Worm (Caenorhabditis elegans) whole organism, L4 larva: Measurements from ENCODE around the gene str-1.
A peak's percentile ranks its signal among the peaks of the same experiment; 100 is the strongest.

Experiments
- D1046.2 ChIP-seq: fragments of 200-800 bp; sonication (Bioruptor generic); IDR thresholded peaks from 2 replicates; pipeline ENCODE4 v1.3.6; 2022; ENCODE audit warnings: missing genetic modification characterization, missing compliant biosample characterization
- F26F4.8 ChIP-seq: fragments of 200-800 bp; sonication (Bioruptor generic); conservative IDR thresholded peaks from 2 replicates; pipeline ENCODE4 v1.3.6; 2022; ENCODE audit warnings: missing genetic modification characterization, missing compliant biosample characterization
- F44E2.7 ChIP-seq: fragments of 200-800 bp; sonication (Bioruptor generic); IDR thresholded peaks from 2 replicates; pipeline ENCODE4 v2.1.2; 2022; ENCODE audit warnings: missing genetic modification characterization, missing compliant biosample characterization
- Y48G9A.11 ChIP-seq: fragments of 200-800 bp; sonication (Bioruptor generic); IDR thresholded peaks from 2 replicates; pipeline ENCODE4 v1.3.6; 2022; ENCODE audit warnings: missing genetic modification reagents, missing genetic modification characterization, missing compliant biosample characterization
- Y5F2A.4 ChIP-seq: fragments of 200-800 bp; sonication (Bioruptor generic); optimal IDR thresholded peaks from 2 replicates; lab custom pipeline; 2018; ENCODE audit warnings: mild to moderate bottlenecking, missing genetic modification characterization, missing compliant biosample characterization
- Y75B8A.6 ChIP-seq: fragments of 200-800 bp; sonication (Bioruptor generic); IDR thresholded peaks from 2 replicates; pipeline ENCODE4 v1.3.6; 2022; ENCODE audit warnings: missing genetic modification reagents, missing genetic modification characterization, missing compliant biosample characterization
- ZK546.5 ChIP-seq, 2 experiments: sonication (generic microtip); optimal IDR thresholded peaks; 2 replicates each; lab custom pipeline; 2017; ENCODE audit warnings: missing biosample characterization in 2 of 2, missing genetic modification characterization in 2 of 2
- aha-1 ChIP-seq: fragments of 150-350 bp; peaks from one replicate; lab custom pipeline; 2014; ENCODE audit warnings: missing biosample characterization, missing genetic modification characterization
- attf-4 ChIP-seq: sonication (generic microtip); optimal IDR thresholded peaks from 3 replicates; lab custom pipeline; 2017; ENCODE audit warnings: missing biosample characterization, missing genetic modification characterization
- ceh-82 ChIP-seq: sonication (generic microtip); optimal IDR thresholded peaks from 2 replicates; lab custom pipeline; 2017; ENCODE audit warnings: missing biosample characterization, missing genetic modification characterization
- ctbp-1 ChIP-seq: fragments of 200-800 bp; sonication (Bioruptor generic); IDR thresholded peaks from 2 replicates; pipeline ENCODE4 v1.3.6; 2022; ENCODE audit warnings: missing genetic modification reagents, missing genetic modification characterization, missing compliant biosample characterization
- daf-19 ChIP-seq: fragments of 200-800 bp; sonication (Bioruptor generic); conservative IDR thresholded peaks from 2 replicates; pipeline ENCODE4 v1.3.6; 2022; ENCODE audit warnings: missing genetic modification characterization, missing compliant biosample characterization
- daf-8 ChIP-seq: fragments of 200-800 bp; sonication (Bioruptor generic); IDR thresholded peaks from 2 replicates; pipeline ENCODE4 v1.3.6; 2022; ENCODE audit warnings: missing genetic modification characterization, missing compliant biosample characterization
- dmd-6 ChIP-seq: fragments of 200-800 bp; sonication (Bioruptor generic); IDR thresholded peaks from 2 replicates; pipeline ENCODE4 v1.3.6; 2022; ENCODE audit warnings: missing genetic modification reagents, missing genetic modification characterization, missing compliant biosample characterization
- hmg-1.1 ChIP-seq: fragments of 200-800 bp; sonication (Bioruptor generic); IDR thresholded peaks from 2 replicates; pipeline ENCODE4 v1.3.6; 2022; ENCODE audit warnings: missing genetic modification reagents, missing genetic modification characterization, missing compliant biosample characterization
- lin-1 ChIP-seq: fragments of 200-800 bp; sonication (Bioruptor generic); IDR thresholded peaks from 2 replicates; pipeline ENCODE4 v1.3.6; 2022; ENCODE audit warnings: missing genetic modification reagents, missing genetic modification characterization, missing compliant biosample characterization
- lin-15B ChIP-seq: fragments of 150-350 bp; sonication (generic microtip); optimal IDR thresholded peaks from 3 replicates; lab custom pipeline; 2014; ENCODE audit warnings: missing biosample characterization, missing genetic modification characterization
- lin-29 ChIP-seq: fragments of 200-800 bp; sonication (Bioruptor generic); IDR thresholded peaks from 2 replicates; pipeline ENCODE4 v1.3.6; 2022; ENCODE audit warnings: missing genetic modification reagents, missing genetic modification characterization, missing compliant biosample characterization
- lin-38 ChIP-seq: fragments of 200-800 bp; sonication (Bioruptor generic); IDR thresholded peaks from 2 replicates; pipeline ENCODE4 v1.3.6; 2022; ENCODE audit warnings: missing genetic modification reagents, missing genetic modification characterization, missing compliant biosample characterization
- lir-3 ChIP-seq: sonication (generic microtip); optimal IDR thresholded peaks from 2 replicates; lab custom pipeline; 2016; ENCODE audit warnings: mild to moderate bottlenecking, missing genetic modification characterization, missing compliant biosample characterization
- lsy-2 ChIP-seq, 2 experiments: fragments of 150-350 bp in 1 of 2; sonication (generic microtip) in 1 of 2; optimal IDR thresholded peaks; 2 replicates each; lab custom pipeline; 2014 to 2017; ENCODE audit warnings: missing biosample characterization in 2 of 2, missing genetic modification characterization in 2 of 2
- mdl-1 ChIP-seq, 2 experiments: fragments of 150-350 bp in 1 of 2; sonication (generic microtip) in 1 of 2; optimal IDR thresholded peaks; 2 replicates each; lab custom pipeline; 2014 to 2017; ENCODE audit warnings: missing biosample characterization in 2 of 2, missing genetic modification characterization in 2 of 2
- nhr-102 ChIP-seq: sonication (generic microtip); optimal IDR thresholded peaks from 2 replicates; lab custom pipeline; 2016; ENCODE audit warnings: mild to moderate bottlenecking, missing genetic modification characterization, moderate library complexity, missing compliant biosample characterization
- nhr-25 ChIP-seq: sonication (generic microtip); optimal IDR thresholded peaks from 2 replicates; lab custom pipeline; 2017; ENCODE audit warnings: missing genetic modification characterization, mild to moderate bottlenecking, missing compliant biosample characterization, antibody characterized with exemption, moderate library complexity, borderline replicate concordance; ENCODE audit not compliant: insufficient read depth
- nhr-28 ChIP-seq: fragments of 150-350 bp; optimal IDR thresholded peaks from 2 replicates; lab custom pipeline; 2014; ENCODE audit warnings: missing biosample characterization, missing genetic modification characterization
- nhr-42 ChIP-seq: fragments of 200-800 bp; sonication (Bioruptor generic); IDR thresholded peaks from 2 replicates; pipeline ENCODE4 v1.3.6; 2022; ENCODE audit warnings: missing genetic modification characterization, missing compliant biosample characterization
- nhr-48 ChIP-seq: sonication (generic microtip); optimal IDR thresholded peaks from 2 replicates; lab custom pipeline; 2016; ENCODE audit warnings: mild to moderate bottlenecking, missing genetic modification characterization, missing compliant biosample characterization
- nhr-6 ChIP-seq: fragments of 150-350 bp; optimal IDR thresholded peaks from 2 replicates; lab custom pipeline; 2014; ENCODE audit warnings: missing biosample characterization, missing genetic modification characterization
- rbr-2 ChIP-seq: sonication (generic microtip); optimal IDR thresholded peaks from 2 replicates; lab custom pipeline; 2016; ENCODE audit warnings: missing genotype, missing genetic modification characterization, missing compliant biosample characterization
- saeg-2 ChIP-seq: fragments of 200-800 bp; sonication (Bioruptor generic); IDR thresholded peaks from 2 replicates; pipeline ENCODE4 v1.3.6; 2022; ENCODE audit warnings: missing genetic modification reagents, missing genetic modification characterization, missing compliant biosample characterization
- sdz-12 ChIP-seq: fragments of 200-800 bp; sonication (Bioruptor generic); optimal IDR thresholded peaks from 2 replicates; lab custom pipeline; 2018; ENCODE audit warnings: mild to moderate bottlenecking, missing genetic modification characterization, missing compliant biosample characterization
- snpc-1.2 ChIP-seq: fragments of 200-800 bp; sonication (Bioruptor generic); IDR thresholded peaks from 2 replicates; pipeline ENCODE4 v1.3.6; 2022; ENCODE audit warnings: missing genetic modification reagents, missing genetic modification characterization, missing compliant biosample characterization
- snpc-4 ChIP-seq: fragments of 150-350 bp; optimal IDR thresholded peaks from 2 replicates; lab custom pipeline; 2014; ENCODE audit warnings: missing biosample characterization, missing genetic modification characterization
- unc-39 ChIP-seq: sonication (generic microtip); optimal IDR thresholded peaks from 2 replicates; lab custom pipeline; 2017; ENCODE audit warnings: missing biosample characterization, missing genetic modification characterization
- unc-62 ChIP-seq, 3 experiments: fragments of 150-350 bp in 1 of 3; sonication (generic microtip); optimal IDR thresholded peaks in 2 of 3; peaks in 1 of 3; 1 replicate in 1 of 3; 2 replicates in 2 of 3; lab custom pipeline; 2014 to 2017; ENCODE audit warnings: missing biosample characterization in 3 of 3, missing genetic modification characterization in 3 of 3, missing genetic modification reagents in 3 of 3, missing genotype in 1 of 3
- zag-1 ChIP-seq: fragments of 150-350 bp; optimal IDR thresholded peaks from 2 replicates; lab custom pipeline; 2014; ENCODE audit warnings: missing biosample characterization, missing genetic modification characterization
- zfp-3 ChIP-seq: fragments of 200-800 bp; sonication (Bioruptor generic); conservative IDR thresholded peaks from 2 replicates; pipeline ENCODE4 v1.3.6; 2022; ENCODE audit warnings: missing genetic modification reagents, missing genetic modification characterization, missing compliant biosample characterization
- zip-2 ChIP-seq: fragments of 150-350 bp; optimal IDR thresholded peaks from 2 replicates; lab custom pipeline; 2014; ENCODE audit warnings: missing biosample characterization, missing genetic modification characterization

Gene str-1

ce11 chrIV:7153362-7153761 is 20.2 kb upstream of the str-1 start, which contains the start of gene C34D4.3:
Gene C34D4.3, plus strand, starts transcription at chrIV:7153662.
- TF ChIP-seq attf-4 (tag; lab: Kevin White, UChicago) (no peak), nhr-102 (tag; lab: Kevin White, UChicago) (no peak), aha-1 (tag; lab: Kevin White, UChicago) (peak; percentile 10), dmd-6 (GFP tag; lab: Robert Waterston, UW) (no peak), nhr-25 (tag; lab: Kevin White, UChicago) (no peak), ceh-82 (tag; lab: Kevin White, UChicago) (no peak), zfp-3 (GFP tag; lab: Robert Waterston, UW) (no peak), sdz-12 (GFP tag; lab: Kevin White, UChicago) (no peak), snpc-1.2 (GFP tag; lab: Robert Waterston, UW) (no peak)

- TF ChIP-seq unc-62 (GFP tag; optimal IDR thresholded peaks at IDR 0.05 in 1 of 2; lab: Kevin White, UChicago) (no peak), unc-62 (tag; optimal IDR thresholded peaks at IDR 0.05; lab: Kevin White, UChicago) (no peak), lin-15B (tag; lab: Kevin White, UChicago) (no peak), Y48G9A.11 (no peak), ceh-82 (tag; lab: Kevin White, UChicago) (no peak), nhr-6 (tag; lab: Kevin White, UChicago) (no peak)
Observed at ce11 chrIV:7154356-7154755, 19.2 kb upstream of the str-1 start, which contains the start of gene C34D4.2. Gene C34D4.2, plus strand, starts transcription at chrIV:7154656.

ce11 chrIV:7156356-7156755 is 17.2 kb upstream of the str-1 start, which contains the start of gene maph-9:
Gene maph-9, plus strand, starts transcription at chrIV:7156628.
- TF ChIP-seq daf-8 (GFP tag; lab: Robert Waterston, UW) (no peak), zag-1 (tag; lab: Kevin White, UChicago) (no peak), ZK546.5 (tag; optimal IDR thresholded peaks at IDR 0.05; lab: Kevin White, UChicago) (no peak), nhr-42 (GFP tag; lab: Robert Waterston, UW) (no peak), daf-19 (no peak), nhr-48 (tag; lab: Kevin White, UChicago) (no peak), unc-39 (no peak), aha-1 (tag; lab: Kevin White, UChicago) (peak; percentile 67), F26F4.8 (no peak)

ce11 chrIV:7158161-7158560 is 15.4 kb upstream of the str-1 start:
- TF ChIP-seq Y75B8A.6 (no peak), aha-1 (tag; lab: Kevin White, UChicago) (peak; percentile 94), nhr-28 (no peak)

ce11 chrIV:7159586-7159985 is 14.0 kb upstream of the str-1 start:
- TF ChIP-seq lin-1 (GFP tag; lab: Robert Waterston, UW) (no peak), hmg-1.1 (no peak), rbr-2 (tag; lab: Kevin White, UChicago) (no peak), lin-29 (GFP tag; lab: Robert Waterston, UW) (no peak), D1046.2 (no peak), lsy-2 (tag; optimal IDR thresholded peaks at IDR 0.05; lab: Kevin White, UChicago) (no peak), lin-38 (GFP tag; lab: Robert Waterston, UW) (no peak), snpc-4 (tag; lab: Kevin White, UChicago) (no peak), Y5F2A.4 (GFP tag; lab: Kevin White, UChicago) (no peak), zip-2 (tag; lab: Kevin White, UChicago) (no peak), ctbp-1 (GFP tag; lab: Robert Waterston, UW) (no peak), saeg-2 (GFP tag; lab: Robert Waterston, UW) (no peak), F44E2.7 (GFP tag; lab: Robert Waterston, UW) (no peak), lir-3 (tag; lab: Kevin White, UChicago) (no peak), mdl-1 (tag; optimal IDR thresholded peaks at IDR 0.05; lab: Kevin White, UChicago) (no peak)
